Worm (Caenorhabditis elegans) whole organism, L2 larva: Measurements from ENCODE around the gene sdz-18.

ENCODE experiments used
- elt-1 ChIP-seq: fragments of 150-350 bp; optimal IDR thresholded peaks from 2 replicates; lab custom pipeline; 2014; ENCODE audit warnings: missing biosample characterization, missing genetic modification characterization
- lin-13 ChIP-seq: fragments of 150-350 bp; optimal IDR thresholded peaks from 2 replicates; lab custom pipeline; 2014; ENCODE audit warnings: missing biosample characterization, missing genetic modification reagents, missing genetic modification characterization
- nhr-11 ChIP-seq: fragments of 150-350 bp; optimal IDR thresholded peaks from 2 replicates; lab custom pipeline; 2014; ENCODE audit warnings: missing biosample characterization, missing genetic modification characterization
- nhr-12 ChIP-seq: fragments of 150-350 bp; optimal IDR thresholded peaks from 2 replicates; lab custom pipeline; 2014; ENCODE audit warnings: missing biosample characterization, missing genetic modification characterization
- nhr-25 ChIP-seq: fragments of 150-350 bp; sonication (generic microtip); optimal IDR thresholded peaks from 3 replicates; lab custom pipeline; 2014; ENCODE audit warnings: missing biosample characterization, missing genetic modification characterization
- snpc-4 ChIP-seq: fragments of 150-350 bp; optimal IDR thresholded peaks from 2 replicates; lab custom pipeline; 2014; ENCODE audit warnings: missing biosample characterization, missing genetic modification characterization
- unc-55 ChIP-seq: fragments of 150-350 bp; sonication (generic microtip); optimal IDR thresholded peaks from 3 replicates; lab custom pipeline; 2014; ENCODE audit warnings: missing biosample characterization, missing genetic modification reagents, missing genetic modification characterization
- unc-62 ChIP-seq: fragments of 150-350 bp; optimal IDR thresholded peaks from 2 replicates; lab custom pipeline; 2014; ENCODE audit warnings: missing biosample characterization, missing genetic modification reagents, missing genetic modification characterization
- zag-1 ChIP-seq: fragments of 150-350 bp; optimal IDR thresholded peaks from 2 replicates; lab custom pipeline; 2014; ENCODE audit warnings: missing biosample characterization, missing genetic modification characterization
- ztf-11 ChIP-seq: sonication (generic microtip); optimal IDR thresholded peaks from 2 replicates; lab custom pipeline; 2017; ENCODE audit warnings: missing biosample characterization, missing genetic modification characterization

ce11 chrII:1712938-1713337 is 6.7 kb upstream of the sdz-18 start, which contains the start of gene btb-7:
- TF ChIP-seq snpc-4, result no peak
- TF ChIP-seq nhr-11, result no peak
- no peak for TF ChIP-seq nhr-12 (tag; lab: Kevin White, UChicago)
- no peak for TF ChIP-seq elt-1 (tag; lab: Kevin White, UChicago)
- TF ChIP-seq unc-62 (GFP tag; lab: Kevin White, UChicago), result no peak
- TF ChIP-seq nhr-25 (tag; lab: Kevin White, UChicago), result no peak
- no peak for TF ChIP-seq ztf-11 (tag; lab: Kevin White, UChicago)
- TF ChIP-seq unc-55 (GFP tag; lab: Kevin White, UChicago), result no peak
- TF ChIP-seq zag-1 (tag; lab: Kevin White, UChicago), result no peak
- no peak for TF ChIP-seq lin-13 (GFP tag; lab: Kevin White, UChicago)
